Worm (Caenorhabditis elegans): ENCODE data around the gene srh-201.

srh-201 gene

DNA sequence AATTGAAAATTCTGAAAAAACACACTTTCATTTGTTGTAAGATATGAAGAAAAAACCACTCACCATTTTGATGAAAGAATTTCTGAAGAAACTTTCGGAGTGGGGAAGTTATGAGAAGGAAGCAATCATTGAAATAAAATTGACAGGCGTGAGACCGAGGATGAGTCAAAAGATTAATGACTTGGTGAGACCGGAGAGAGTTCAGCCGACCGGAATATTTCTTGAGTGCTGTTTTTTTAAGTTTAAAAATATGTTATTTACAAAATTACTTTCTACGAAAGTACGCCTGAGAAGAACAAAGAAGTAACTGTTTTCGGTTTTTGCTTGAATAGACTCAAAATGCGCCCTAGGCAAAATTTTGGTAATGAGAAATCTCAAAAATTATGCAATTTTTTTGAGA is 42.6 kb upstream of the srh-201 start, which contains the start of gene C25E10.10:
Gene C25E10.10 (minus strand): TSS at position 101 of the 400 bp plus-strand sequence.
- TF ChIP-seq nhr-6 (tag; optimal IDR thresholded peaks at IDR 0.05) (no peak), nhr-237 (tag; optimal IDR thresholded peaks at IDR 0.05) (no peak), elt-3 (tag; optimal IDR thresholded peaks at IDR 0.05) (no peak), peb-1 (tag; optimal IDR thresholded peaks at IDR 0.05) (no peak)

DNA sequence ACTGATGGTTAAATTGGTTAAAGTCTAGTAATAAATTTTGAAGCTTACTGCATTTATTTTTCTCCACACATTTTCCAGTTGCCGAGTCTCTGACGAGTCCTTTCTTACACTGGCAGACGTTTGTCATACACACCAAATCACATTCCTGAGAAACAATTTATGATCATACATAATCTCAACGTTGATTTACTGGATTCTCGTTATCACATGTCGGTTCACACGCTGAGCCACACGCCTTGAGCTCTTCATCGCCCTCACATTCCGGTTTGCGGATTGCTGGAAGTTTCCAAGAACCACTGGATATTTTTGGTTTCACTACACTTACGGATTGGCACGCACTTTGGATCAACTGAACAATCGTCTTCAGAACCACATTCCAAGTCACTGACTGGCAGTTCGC is 42.0 kb upstream of the srh-201 start:
- TF ChIP-seq ztf-11 (tag; optimal IDR thresholded peaks at IDR 0.05): no peak
- TF ChIP-seq nhr-21 (tag; optimal IDR thresholded peaks at IDR 0.05): peak; percentile 11

DNA sequence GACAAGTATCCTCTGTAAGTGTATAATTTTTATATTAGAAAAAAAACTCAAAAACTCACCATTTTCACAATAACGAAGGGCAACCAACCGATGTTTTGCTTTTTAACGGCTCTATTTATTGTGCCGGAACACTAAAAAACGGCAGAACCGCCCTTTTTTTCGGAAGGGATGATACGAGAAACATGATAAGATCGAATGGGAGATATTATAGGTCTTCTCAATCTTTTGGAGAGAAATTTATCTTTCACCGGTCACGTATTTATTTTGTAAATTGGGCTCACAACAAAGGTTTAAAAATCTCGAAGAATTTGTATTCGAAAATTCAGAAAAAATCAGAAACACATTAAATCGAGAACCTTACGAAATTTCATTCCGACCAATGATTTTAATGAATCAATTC is 41.1 kb upstream of the srh-201 start, which contains the start of gene swm-1:
Gene swm-1 (minus strand): TSS at position 101 of the 400 bp plus-strand sequence.
- TF ChIP-seq nhr-129 (tag; optimal IDR thresholded peaks at IDR 0.05): no peak
- no peak for TF ChIP-seq ztf-1 (GFP tag; conservative IDR thresholded peaks at IDR 0.05)
- no peak for TF ChIP-seq lin-13 (GFP tag; optimal IDR thresholded peaks at IDR 0.05)
- no peak for TF ChIP-seq peb-1 (tag; optimal IDR thresholded peaks at IDR 0.05)
- no peak for TF ChIP-seq elt-1 (tag; optimal IDR thresholded peaks at IDR 0.05)

DNA sequence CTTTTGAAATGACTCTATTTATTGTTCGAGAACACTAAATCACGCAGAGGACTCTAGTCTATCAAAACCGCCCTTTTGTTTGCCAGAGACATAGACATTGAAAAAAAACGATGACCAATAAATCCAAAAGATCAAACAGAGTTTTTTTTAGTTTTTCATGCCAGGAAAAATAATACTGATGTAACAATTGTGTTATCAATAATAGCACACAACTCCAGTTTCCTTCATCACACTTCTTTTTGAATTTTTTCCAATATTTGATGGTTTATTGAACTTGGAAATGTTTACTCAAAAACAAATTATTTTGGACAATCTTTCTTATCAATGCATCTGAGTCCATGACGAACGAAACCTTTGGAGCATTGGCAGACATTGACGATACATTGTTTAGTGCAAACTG is 40.3 kb upstream of the srh-201 start, which contains the start of gene C25E10.8:
Gene C25E10.8 (minus strand): TSS at position 101 of the 400 bp plus-strand sequence.
- no peak for TF ChIP-seq peb-1 (tag; optimal IDR thresholded peaks at IDR 0.05)
- no peak for TF ChIP-seq lsy-2 (tag; optimal IDR thresholded peaks at IDR 0.05)
- no peak for TF ChIP-seq blmp-1 (tag; optimal IDR thresholded peaks at IDR 0.05; ENCODE audit: insufficient read depth)
- no peak for TF ChIP-seq nhr-21 (tag; optimal IDR thresholded peaks at IDR 0.05)
- no peak for TF ChIP-seq nhr-12 (tag; optimal IDR thresholded peaks at IDR 0.05)
- TF ChIP-seq nhr-6 (tag; optimal IDR thresholded peaks at IDR 0.05): no peak
- TF ChIP-seq ceh-16 (tag; optimal IDR thresholded peaks at IDR 0.05): no peak
- no peak for TF ChIP-seq nhr-25 (tag; optimal IDR thresholded peaks at IDR 0.05)
- TF ChIP-seq unc-55 (GFP tag; optimal IDR thresholded peaks at IDR 0.05): no peak
- no peak for TF ChIP-seq ztf-4 (tag; optimal IDR thresholded peaks at IDR 0.05)
- TF ChIP-seq sma-9 (GFP tag; optimal IDR thresholded peaks at IDR 0.05): no peak
- no peak for TF ChIP-seq sma-9 (tag; optimal IDR thresholded peaks at IDR 0.05)
- no peak for TF ChIP-seq sem-4 (tag; optimal IDR thresholded peaks at IDR 0.05)
- TF ChIP-seq nhr-11 (tag; optimal IDR thresholded peaks at IDR 0.05): no peak
- TF ChIP-seq mbf-1 (tag; optimal IDR thresholded peaks at IDR 0.05): no peak
- TF ChIP-seq nhr-77 (tag; optimal IDR thresholded peaks at IDR 0.05): no peak
- TF ChIP-seq egl-27 (tag; optimal IDR thresholded peaks at IDR 0.05): no peak
- TF ChIP-seq gmeb-1 (tag; optimal IDR thresholded peaks at IDR 0.05): no peak

DNA sequence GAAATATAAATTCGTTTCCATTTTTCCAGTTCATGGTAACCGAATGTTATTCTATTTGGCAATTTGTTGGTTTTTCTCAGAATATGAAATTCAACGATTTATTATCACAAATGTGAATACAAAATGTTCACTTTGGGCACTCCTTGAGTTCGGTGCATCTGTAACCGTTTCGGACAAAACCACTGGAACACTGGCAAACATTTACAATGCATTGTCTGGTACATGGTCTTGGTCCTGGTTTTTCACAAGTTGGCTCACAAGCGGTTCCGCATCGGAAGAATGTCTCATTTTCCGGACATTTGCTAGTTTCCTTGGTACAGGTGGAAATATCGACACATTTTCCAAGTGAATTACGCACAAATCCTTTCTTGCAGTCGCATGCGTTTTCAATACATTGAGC is 39.6 kb upstream of the srh-201 start:
- TF ChIP-seq lin-13 (GFP tag; optimal IDR thresholded peaks at IDR 0.05) (no peak), peb-1 (tag; optimal IDR thresholded peaks at IDR 0.05) (no peak)

DNA sequence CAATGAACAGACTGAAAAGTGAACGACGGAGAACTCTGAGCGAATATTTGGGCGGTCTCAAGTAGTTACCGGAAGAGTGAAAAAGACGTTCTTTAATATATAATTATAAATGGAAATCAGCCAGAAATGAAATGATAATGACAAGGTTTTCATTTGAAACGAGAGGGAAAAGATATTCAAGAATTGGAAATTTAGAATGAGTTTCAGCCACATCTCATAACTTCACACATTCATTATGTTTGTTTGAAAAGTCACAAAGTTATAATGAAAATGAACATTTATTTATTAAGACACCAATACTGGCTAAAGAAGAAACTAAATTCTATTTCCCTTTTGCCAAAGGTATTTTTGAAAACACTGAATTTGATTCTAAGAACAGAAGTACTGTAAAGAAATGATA is 37.4 kb upstream of the srh-201 start, which contains the start of gene C25E10.7:
Gene C25E10.7 (minus strand): TSS at position 101 of the 400 bp plus-strand sequence.
- no peak for TF ChIP-seq nhr-129 (tag; optimal IDR thresholded peaks at IDR 0.05)
- no peak for TF ChIP-seq ztf-11 (tag; optimal IDR thresholded peaks at IDR 0.05)
- no peak for TF ChIP-seq egl-27 (tag; optimal IDR thresholded peaks at IDR 0.05)
- no peak for TF ChIP-seq lsy-2 (tag; optimal IDR thresholded peaks at IDR 0.05)
- TF ChIP-seq ztf-4 (tag; optimal IDR thresholded peaks at IDR 0.05): no peak
- TF ChIP-seq R02D3.7 (tag; optimal IDR thresholded peaks at IDR 0.05): no peak
- TF ChIP-seq lin-39 (tag; optimal IDR thresholded peaks at IDR 0.05): no peak
- no peak for TF ChIP-seq crh-2 (tag; optimal IDR thresholded peaks at IDR 0.05)

DNA sequence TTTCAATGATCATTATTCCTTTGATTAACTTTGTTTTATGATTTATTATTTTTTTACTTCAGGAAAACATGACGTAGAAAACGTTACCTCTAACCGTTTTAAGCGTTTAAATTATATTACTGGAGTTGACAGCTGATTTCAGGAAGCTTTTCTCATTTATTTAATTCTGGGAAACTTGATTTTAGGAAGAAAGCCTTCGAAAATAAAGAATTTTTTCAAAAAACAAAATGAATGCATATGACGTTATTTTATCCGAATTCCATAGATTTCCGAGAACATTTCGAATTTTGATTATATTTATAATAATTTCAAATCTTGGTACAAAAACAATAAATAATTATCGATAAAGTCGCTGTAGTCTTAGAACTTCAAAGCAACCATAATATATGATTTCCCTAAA is 35.6 kb upstream of the srh-201 start:
- TF ChIP-seq sma-9 (GFP tag; optimal IDR thresholded peaks at IDR 0.05) (no peak), sma-9 (tag; optimal IDR thresholded peaks at IDR 0.05) (no peak), nhr-21 (tag; optimal IDR thresholded peaks at IDR 0.05) (no peak), nhr-237 (tag; optimal IDR thresholded peaks at IDR 0.05) (no peak)

DNA sequence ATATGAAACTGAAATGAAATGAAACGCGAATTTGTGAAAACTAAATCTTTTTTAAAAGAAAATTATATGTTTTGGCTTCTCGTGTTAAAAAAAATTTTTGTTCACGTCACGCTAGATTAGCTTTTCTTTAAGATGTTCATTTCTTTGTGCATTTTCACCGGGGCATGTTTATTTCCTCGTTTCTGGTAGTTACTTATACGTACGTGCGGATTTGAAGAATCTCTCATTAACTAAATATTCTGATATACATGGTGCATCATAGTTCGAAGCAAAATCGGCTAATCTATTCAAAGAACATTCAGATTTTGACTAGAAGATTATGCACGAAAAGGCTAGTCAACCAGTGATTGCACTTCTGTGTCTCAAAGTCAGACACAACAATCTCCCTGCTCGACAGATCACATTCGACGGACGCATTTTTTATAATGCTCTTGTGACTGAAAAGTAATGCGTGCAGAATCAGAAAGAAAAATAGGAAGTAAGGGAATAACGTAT is 33.9 kb upstream of the srh-201 start, which contains the start of gene C25E10.17:
Gene C25E10.17 (minus strand): TSS at position 51 of the 495 bp plus-strand sequence.
- TF ChIP-seq nhr-21 (tag; optimal IDR thresholded peaks at IDR 0.05) (peak; percentile 26), blmp-1 (tag; optimal IDR thresholded peaks at IDR 0.05; ENCODE audit: insufficient read depth) (no peak), nhr-129 (tag; optimal IDR thresholded peaks at IDR 0.05) (no peak), nhr-12 (tag; optimal IDR thresholded peaks at IDR 0.05) (no peak), ceh-16 (tag; optimal IDR thresholded peaks at IDR 0.05) (no peak), lin-11 (tag; optimal IDR thresholded peaks at IDR 0.05) (no peak)
